Worm (Caenorhabditis elegans) whole organism, L1 larva: ENCODE data around the gene F41H8.2.
"Not testable (repeated sequence)": the region's sequence is repeated elsewhere in the genome, so short reads cannot be mapped to it uniquely, and the experiment has no call there.

ENCODE experiments used
- C04F5.9 ChIP-seq: sonication (generic microtip); optimal IDR thresholded peaks from 2 replicates; lab custom pipeline; 2016; ENCODE audit warnings: missing genetic modification characterization, missing compliant biosample characterization
- lin-15B ChIP-seq: fragments of 150-350 bp; sonication (generic microtip); optimal IDR thresholded peaks from 3 replicates; lab custom pipeline; 2014; ENCODE audit warnings: missing biosample characterization, missing genetic modification characterization
- nhr-28 ChIP-seq: fragments of 150-350 bp; optimal IDR thresholded peaks from 2 replicates; lab custom pipeline; 2014; ENCODE audit warnings: missing biosample characterization, missing genetic modification characterization
- nhr-76 ChIP-seq: sonication (generic microtip); optimal IDR thresholded peaks from 2 replicates; lab custom pipeline; 2017; ENCODE audit warnings: missing biosample characterization, missing genetic modification characterization
- pax-3 ChIP-seq: fragments of 200-800 bp; sonication (Bioruptor generic); optimal IDR thresholded peaks from 2 replicates; lab custom pipeline; 2018; ENCODE audit warnings: mild to moderate bottlenecking, missing genetic modification characterization, moderate library complexity, missing compliant biosample characterization
- snpc-4 ChIP-seq: fragments of 150-350 bp; optimal IDR thresholded peaks from 2 replicates; lab custom pipeline; 2014; ENCODE audit warnings: missing biosample characterization, missing genetic modification characterization

- TF ChIP-seq C04F5.9 (tag; lab: Kevin White, UChicago); nhr-76 (tag; lab: Kevin White, UChicago); nhr-28 (tag; lab: Kevin White, UChicago); pax-3; lin-15B (tag; lab: Kevin White, UChicago); snpc-4 (tag; lab: Kevin White, UChicago): not testable (repeated sequence)
These were observed 3.3 kb upstream of the F41H8.2 start, which contains the start of gene srx-31 for ce11 chrV:822922-823321.
